Worm (Caenorhabditis elegans) whole organism, young adult: Measurements from ENCODE around the gene R13A5.10.

ENCODE experiments used
- mcd-1 ChIP-seq: fragments of 200-800 bp; sonication (Bioruptor generic); IDR thresholded peaks from 2 replicates; pipeline ENCODE4 v1.3.6; 2022; ENCODE audit warnings: missing genetic modification reagents, missing genetic modification characterization, missing compliant biosample characterization
- mxl-1 ChIP-seq: sonication (generic microtip); optimal IDR thresholded peaks from 2 replicates; lab custom pipeline; 2016; ENCODE audit warnings: missing genetic modification characterization, missing compliant biosample characterization

DNA sequence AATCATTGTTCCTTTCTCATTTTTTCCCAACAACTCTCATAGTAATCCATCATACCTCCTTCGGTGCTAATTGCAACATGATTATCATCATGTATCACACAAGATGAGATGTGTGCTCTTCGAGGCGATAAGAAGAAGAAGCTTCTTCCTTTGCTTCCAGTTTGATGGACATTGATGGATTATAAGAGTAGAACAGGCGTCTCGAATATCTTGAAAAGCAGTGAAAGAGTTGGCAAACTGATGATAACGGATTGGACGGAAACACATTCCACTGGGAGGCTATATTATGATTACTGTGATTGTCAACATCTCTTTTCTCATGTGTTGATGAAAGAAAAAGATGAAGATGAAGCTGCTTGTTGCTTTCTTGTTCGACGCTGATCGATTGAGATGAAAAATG is 22.9 kb downstream of the R13A5.10 start:
- TF ChIP-seq mcd-1 (GFP tag; lab: Robert Waterston, UW), result no peak
- TF ChIP-seq mxl-1, result no peak
